Fruit fly (Drosophila melanogaster): ENCODE results near the gene robl37BC.
A peak's percentile ranks its signal among the peaks of the same experiment; 100 is the strongest.

robl37BC gene

DNA sequence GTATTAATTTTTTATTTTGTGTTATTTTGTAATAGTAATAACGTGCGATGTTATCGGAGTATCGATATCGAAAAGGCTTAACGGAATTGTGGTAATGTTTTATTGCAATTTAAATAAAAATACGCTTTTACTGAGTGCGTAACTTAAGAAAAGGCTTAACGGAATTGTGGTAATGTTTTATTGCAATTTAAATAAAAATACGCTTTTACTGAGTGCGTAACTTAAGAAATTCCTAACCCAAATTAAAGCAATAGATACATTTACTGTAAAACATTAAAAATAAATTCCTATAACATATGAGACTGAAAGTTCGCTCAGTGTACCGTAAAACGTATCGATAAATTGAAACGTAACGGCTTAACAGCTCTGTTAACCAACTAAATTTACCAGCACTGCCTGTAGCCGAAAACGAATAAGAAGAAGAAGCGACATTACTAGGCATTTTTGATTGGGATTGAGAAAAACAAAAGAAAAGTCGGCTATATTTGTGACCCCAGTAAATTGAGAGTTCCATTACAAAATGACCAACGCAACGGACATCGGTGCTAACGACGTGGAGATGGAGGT is 41.0 kb downstream of the robl37BC start, which contains the start of gene Rpn3:
TSS of gene Rpn3 (plus strand) at position 257 of the 567 bp plus-strand sequence.
- TF ChIP-seq pan (optimal IDR thresholded peaks at IDR 0.05), result no peak
- TF ChIP-seq ey (GFP tag; optimal IDR thresholded peaks at IDR 0.05), result peak; percentile 79
- no peak for TF ChIP-seq br (GFP tag; optimal IDR thresholded peaks at IDR 0.05)
- TF ChIP-seq Abd-B (GFP tag; optimal IDR thresholded peaks at IDR 0.05), result no peak
- TF ChIP-seq OdsH (GFP tag; optimal IDR thresholded peaks at IDR 0.05), result peak; percentile 76
- TF ChIP-seq dmrt93B (GFP tag; optimal IDR thresholded peaks at IDR 0.05), result no peak
- TF ChIP-seq usp (GFP tag; optimal IDR thresholded peaks at IDR 0.05), result no peak
- TF ChIP-seq psq (GFP tag; optimal IDR thresholded peaks at IDR 0.05), result peak; percentile 77
- peak; percentile 18 for TF ChIP-seq Hr83 (GFP tag; optimal IDR thresholded peaks at IDR 0.05; ENCODE audit: poor library complexity, severe bottlenecking)
- peak; percentile 77 for TF ChIP-seq sv (GFP tag; optimal IDR thresholded peaks at IDR 0.05)
- no peak for TF ChIP-seq Hr78 (GFP tag; optimal IDR thresholded peaks at IDR 0.05)
- peak; percentile 89 for TF ChIP-seq h (GFP tag; optimal IDR thresholded peaks at IDR 0.05)
- peak; percentile 22 to 89 for TF ChIP-seq foxo (GFP tag; optimal IDR thresholded peaks at IDR 0.05)
- TF ChIP-seq brk (GFP tag; optimal IDR thresholded peaks at IDR 0.05), result no peak
- TF ChIP-seq N (GFP tag; optimal IDR thresholded peaks at IDR 0.05), result no peak
- no peak for TF ChIP-seq Rel (GFP tag; optimal IDR thresholded peaks at IDR 0.05)
- peak; percentile 23 for TF ChIP-seq Rel (tag; optimal IDR thresholded peaks at IDR 0.05)
- TF ChIP-seq Jra (GFP tag; optimal IDR thresholded peaks at IDR 0.05), result peak; percentile 89
- peak; percentile 88 for TF ChIP-seq fru (GFP tag; optimal IDR thresholded peaks at IDR 0.05)
- peak; percentile 52 for TF ChIP-seq CG9705 (GFP tag; optimal IDR thresholded peaks at IDR 0.05)
- no peak for TF ChIP-seq woc (GFP tag; optimal IDR thresholded peaks at IDR 0.05)
- TF ChIP-seq Sp1 (GFP tag; optimal IDR thresholded peaks at IDR 0.05), result peak; percentile 75
- TF ChIP-seq CG32264 (GFP tag; optimal IDR thresholded peaks at IDR 0.05), result peak; percentile 47
- peak; percentile 77 for TF ChIP-seq HLH106 (tag; optimal IDR thresholded peaks at IDR 0.05)
- TF ChIP-seq rgr (GFP tag; optimal IDR thresholded peaks at IDR 0.05), result peak; percentile 86
- TF ChIP-seq dsf (GFP tag; optimal IDR thresholded peaks at IDR 0.05; ENCODE audit: borderline replicate concordance), result peak; percentile 86
- no peak for TF ChIP-seq Dfd (GFP tag; optimal IDR thresholded peaks at IDR 0.05)
- no peak for TF ChIP-seq Dif (GFP tag; optimal IDR thresholded peaks at IDR 0.05; ENCODE audit: partially characterized antibody)
- TF ChIP-seq GATAd (GFP tag; optimal IDR thresholded peaks at IDR 0.05), result no peak

dm6 chr2L:19053860-19054515 is 43.3 kb downstream of the robl37BC start, which contains the start of gene CG10492:
CG10492 (plus strand) TSS chr2L:19054078.
- TF ChIP-seq Myc (optimal IDR thresholded peaks at IDR 0.05) (peak; percentile 70), rgr (GFP tag; optimal IDR thresholded peaks at IDR 0.05) (peak; percentile 4), Sp1 (GFP tag; optimal IDR thresholded peaks at IDR 0.05) (peak; percentile 11), dl (GFP tag; optimal IDR thresholded peaks at IDR 0.05; ENCODE audit: insufficient read depth in 1 of 2, partially characterized antibody in 2 of 2) (no peak), Rel (GFP tag; optimal IDR thresholded peaks at IDR 0.05) (no peak), Rel (tag; optimal IDR thresholded peaks at IDR 0.05) (peak; percentile 63)

dm6 chr2L:19054516-19054887 is 43.8 kb downstream of the robl37BC start:
- TF ChIP-seq Dif (GFP tag; optimal IDR thresholded peaks at IDR 0.05; ENCODE audit: partially characterized antibody), result no peak
- no peak for TF ChIP-seq Hnf4 (GFP tag; optimal IDR thresholded peaks at IDR 0.05)
- no peak for TF ChIP-seq dsf (GFP tag; optimal IDR thresholded peaks at IDR 0.05; ENCODE audit: borderline replicate concordance)
- no peak for TF ChIP-seq Sp1 (GFP tag; optimal IDR thresholded peaks at IDR 0.05)
- TF ChIP-seq dmrt93B (GFP tag; optimal IDR thresholded peaks at IDR 0.05), result no peak
- TF ChIP-seq sv (GFP tag; optimal IDR thresholded peaks at IDR 0.05), result no peak
- no peak for TF ChIP-seq usp (GFP tag; optimal IDR thresholded peaks at IDR 0.05)
- no peak for TF ChIP-seq h (GFP tag; optimal IDR thresholded peaks at IDR 0.05)
- no peak for TF ChIP-seq CG9705 (GFP tag; optimal IDR thresholded peaks at IDR 0.05)
- TF ChIP-seq br (GFP tag; optimal IDR thresholded peaks at IDR 0.05), result no peak
- no peak for TF ChIP-seq OdsH (GFP tag; optimal IDR thresholded peaks at IDR 0.05)
- TF ChIP-seq psq (GFP tag; optimal IDR thresholded peaks at IDR 0.05), result no peak
- TF ChIP-seq jim (GFP tag; optimal IDR thresholded peaks at IDR 0.05), result no peak
- no peak for TF ChIP-seq foxo (GFP tag; optimal IDR thresholded peaks at IDR 0.05)
- no peak for TF ChIP-seq N (GFP tag; optimal IDR thresholded peaks at IDR 0.05)
- TF ChIP-seq Abd-B (GFP tag; optimal IDR thresholded peaks at IDR 0.05), result no peak

- TF ChIP-seq Hr78 (GFP tag; optimal IDR thresholded peaks at IDR 0.05) (no peak), Rel (GFP tag; optimal IDR thresholded peaks at IDR 0.05) (no peak), Rel (tag; optimal IDR thresholded peaks at IDR 0.05) (no peak), br (GFP tag; optimal IDR thresholded peaks at IDR 0.05) (no peak), CG9705 (GFP tag; optimal IDR thresholded peaks at IDR 0.05) (no peak), rgr (GFP tag; optimal IDR thresholded peaks at IDR 0.05) (no peak), Vsx2 (GFP tag; optimal IDR thresholded peaks at IDR 0.05; ENCODE audit: partially characterized antibody) (no peak), psq (GFP tag; optimal IDR thresholded peaks at IDR 0.05) (no peak), fru (GFP tag; optimal IDR thresholded peaks at IDR 0.05) (no peak), jim (GFP tag; optimal IDR thresholded peaks at IDR 0.05) (no peak), CrebA (GFP tag; optimal IDR thresholded peaks at IDR 0.05; ENCODE audit: borderline replicate concordance) (no peak), Abd-B (GFP tag; optimal IDR thresholded peaks at IDR 0.05) (no peak), sv (GFP tag; optimal IDR thresholded peaks at IDR 0.05) (no peak), dsf (GFP tag; optimal IDR thresholded peaks at IDR 0.05; ENCODE audit: borderline replicate concordance) (no peak), Jra (GFP tag; optimal IDR thresholded peaks at IDR 0.05) (no peak), ey (GFP tag; optimal IDR thresholded peaks at IDR 0.05) (no peak), h (GFP tag; optimal IDR thresholded peaks at IDR 0.05) (no peak), Myc (optimal IDR thresholded peaks at IDR 0.05) (no peak), Mio (GFP tag; optimal IDR thresholded peaks at IDR 0.05) (no peak)
These were observed 47.1 kb downstream of the robl37BC start for dm6 chr2L:19057799-19058198.
